Fruit fly (Drosophila melanogaster) whole organism, pupa: ENCODE data around the gene ssp7.

Source experiments
- CG13204 ChIP-seq: fragments of 200-800 bp; sonication (Bioruptor generic); optimal IDR thresholded peaks from 2 replicates; lab custom pipeline; 2018; ENCODE audit warnings: missing biosample characterization, mild to moderate bottlenecking, missing genetic modification characterization, moderate library complexity
- CG4496 ChIP-seq: fragments of 200-800 bp; sonication (Bioruptor generic); IDR thresholded peaks from 3 replicates; pipeline ENCODE4 v1.3.6; 2022; ENCODE audit warnings: missing biosample characterization, missing genetic modification characterization
- CG8159 ChIP-seq: fragments of 200-800 bp; sonication (Bioruptor generic); optimal IDR thresholded peaks from 3 replicates; lab custom pipeline; 2018; ENCODE audit warnings: missing biosample characterization, mild to moderate bottlenecking, missing genetic modification characterization, moderate library complexity
- CG9948 ChIP-seq: fragments of 200-800 bp; sonication (Bioruptor generic); optimal IDR thresholded peaks from 2 replicates; lab custom pipeline; 2018; ENCODE audit warnings: missing biosample characterization, mild to moderate bottlenecking, missing genetic modification characterization, moderate library complexity
- EcR ChIP-seq: fragments of 200-800 bp; sonication (Bioruptor generic); optimal IDR thresholded peaks from 3 replicates; lab custom pipeline; 2019; ENCODE audit warnings: missing biosample characterization, missing genetic modification characterization, mild to moderate bottlenecking, moderate library complexity, missing genetic modification reagents
- Pif1A ChIP-seq: fragments of 200-800 bp; sonication (Bioruptor generic); optimal IDR thresholded peaks from 3 replicates; lab custom pipeline; 2016; ENCODE audit warnings: missing biosample characterization, missing genetic modification characterization
- fd96Ca ChIP-seq: fragments of 200-800 bp; sonication (Bioruptor generic); IDR thresholded peaks from 3 replicates; pipeline ENCODE4 v1.3.6; 2022; ENCODE audit warnings: missing biosample characterization, missing genetic modification characterization
- gl ChIP-seq: fragments of 200-800 bp; sonication (Bioruptor generic); optimal IDR thresholded peaks from 2 replicates; lab custom pipeline; 2018; ENCODE audit warnings: missing biosample characterization, mild to moderate bottlenecking, missing genetic modification characterization
- rn ChIP-seq: fragments of 200-800 bp; sonication (Bioruptor generic); IDR thresholded peaks from 2 replicates; pipeline ENCODE4 v1.3.6; 2022; ENCODE audit warnings: missing biosample characterization, missing genetic modification characterization

dm6 chrX:11155808-11156589, 15.9 kb upstream of the ssp7 start:
- peak; percentile 17 for TF ChIP-seq CG9948 (tag; lab: Kevin White, UChicago)
- TF ChIP-seq gl (tag; lab: Kevin White, UChicago): no peak
- TF ChIP-seq rn (GFP tag; lab: Robert Waterston, UW): no peak
- TF ChIP-seq fd96Ca (GFP tag; lab: Robert Waterston, UW): no peak
- TF ChIP-seq CG13204 (GFP tag; lab: Kevin White, UChicago): no peak
- peak; percentile 13 for TF ChIP-seq Pif1A (GFP tag; lab: Kevin White, UChicago)
- TF ChIP-seq CG4496 (GFP tag; lab: Robert Waterston, UW): no peak
- peak; percentile 37 for TF ChIP-seq CG8159 (tag; lab: Kevin White, UChicago)
- no peak for TF ChIP-seq EcR (GFP tag; lab: Kevin White, UChicago)
